Worm (Caenorhabditis elegans) whole organism, L4 larva: ENCODE data around the gene inx-11.

ENCODE experiments used
- R02D3.7 ChIP-seq: fragments of 150-350 bp; sonication (generic microtip); optimal IDR thresholded peaks from 3 replicates; lab custom pipeline; 2014; ENCODE audit warnings: missing biosample characterization, missing genetic modification characterization
- Y48G9A.11 ChIP-seq: fragments of 200-800 bp; sonication (Bioruptor generic); IDR thresholded peaks from 2 replicates; pipeline ENCODE4 v1.3.6; 2022; ENCODE audit warnings: missing genetic modification reagents, missing genetic modification characterization, missing compliant biosample characterization
- Y75B8A.6 ChIP-seq: fragments of 200-800 bp; sonication (Bioruptor generic); IDR thresholded peaks from 2 replicates; pipeline ENCODE4 v1.3.6; 2022; ENCODE audit warnings: missing genetic modification reagents, missing genetic modification characterization, missing compliant biosample characterization
- aha-1 ChIP-seq: fragments of 150-350 bp; peaks from one replicate; lab custom pipeline; 2014; ENCODE audit warnings: missing biosample characterization, missing genetic modification characterization
- daf-12 ChIP-seq: fragments of 150-350 bp; optimal IDR thresholded peaks from 2 replicates; lab custom pipeline; 2014; ENCODE audit warnings: missing biosample characterization, missing genetic modification reagents, missing genetic modification characterization
- egl-43 ChIP-seq: fragments of 200-800 bp; sonication (Bioruptor generic); IDR thresholded peaks from 2 replicates; pipeline ENCODE4 v1.3.6; 2022; ENCODE audit warnings: missing genetic modification reagents, missing genetic modification characterization, missing compliant biosample characterization
- hlh-30 ChIP-seq: sonication (generic microtip); optimal IDR thresholded peaks from 2 replicates; lab custom pipeline; 2017; ENCODE audit warnings: antibody characterized with exemption, mild to moderate bottlenecking, missing genetic modification characterization, missing compliant biosample characterization; ENCODE audit not compliant: insufficient read depth
- lir-3 ChIP-seq: sonication (generic microtip); optimal IDR thresholded peaks from 2 replicates; lab custom pipeline; 2016; ENCODE audit warnings: mild to moderate bottlenecking, missing genetic modification characterization, missing compliant biosample characterization
- nhr-6 ChIP-seq: fragments of 150-350 bp; optimal IDR thresholded peaks from 2 replicates; lab custom pipeline; 2014; ENCODE audit warnings: missing biosample characterization, missing genetic modification characterization
- skn-1 ChIP-seq: fragments of 150-350 bp; optimal IDR thresholded peaks from 2 replicates; lab custom pipeline; 2014; ENCODE audit warnings: missing biosample characterization, missing genetic modification characterization
- snpc-4 ChIP-seq: fragments of 150-350 bp; optimal IDR thresholded peaks from 2 replicates; lab custom pipeline; 2014; ENCODE audit warnings: missing biosample characterization, missing genetic modification characterization
- unc-62 ChIP-seq, 3 experiments: fragments of 150-350 bp in 1 of 3; sonication (generic microtip); optimal IDR thresholded peaks in 2 of 3; peaks in 1 of 3; 1 replicate in 1 of 3; 2 replicates in 2 of 3; lab custom pipeline; 2014 to 2017; ENCODE audit warnings: missing biosample characterization in 3 of 3, missing genetic modification characterization in 3 of 3, missing genetic modification reagents in 3 of 3, missing genotype in 1 of 3
- ztf-11 ChIP-seq: fragments of 150-350 bp; optimal IDR thresholded peaks from 2 replicates; lab custom pipeline; 2014; ENCODE audit warnings: missing biosample characterization, missing genetic modification characterization

The inx-11 gene

DNA sequence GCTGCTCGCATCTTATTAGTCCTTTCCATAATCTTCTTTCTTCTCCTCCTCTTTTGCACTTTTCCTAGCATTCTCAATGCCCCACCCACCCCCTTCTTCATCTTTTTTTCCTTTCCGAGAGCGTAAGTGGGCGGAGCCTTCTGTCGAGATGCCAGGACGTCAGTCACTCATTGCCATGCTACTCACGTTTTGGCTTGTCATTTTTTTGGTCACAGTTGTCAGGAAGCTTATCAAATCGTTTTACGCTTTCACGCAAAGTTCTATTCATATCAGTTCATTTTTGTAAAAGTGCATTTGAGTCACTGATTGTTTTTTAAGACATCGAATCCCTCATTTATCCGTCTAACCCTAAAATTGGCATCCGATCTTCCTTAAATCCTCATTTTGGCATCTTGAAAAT is 53.0 kb downstream of the inx-11 start (continued):
- TF ChIP-seq R02D3.7 (tag; lab: Kevin White, UChicago) (no peak), snpc-4 (tag; lab: Kevin White, UChicago) (no peak), Y48G9A.11 (GFP tag; lab: Robert Waterston, UW) (no peak), hlh-30 (peak; percentile 3)

ce11 chrV:12540739-12541138 is 53.7 kb downstream of the inx-11 start, which contains the start of gene F45D3.2:
Gene F45D3.2, plus strand, starts transcription at chrV:12541039.
- TF ChIP-seq daf-12 (tag; lab: Kevin White, UChicago) (no peak), ztf-11 (tag; lab: Kevin White, UChicago) (no peak), nhr-6 (tag; lab: Kevin White, UChicago) (no peak), aha-1 (tag; lab: Kevin White, UChicago) (peak; percentile 29), lir-3 (no peak), skn-1 (no peak), Y75B8A.6 (GFP tag; lab: Robert Waterston, UW) (no peak)

- TF ChIP-seq unc-62 (GFP tag; optimal IDR thresholded peaks at IDR 0.05 in 1 of 2; lab: Kevin White, UChicago) (peak in 1 of 2 experiments; percentile 98), unc-62 (tag; optimal IDR thresholded peaks at IDR 0.05; lab: Kevin White, UChicago) (no peak), egl-43 (no peak)
- TF ChIP-seq, all 104 proteins: peak for 1
Observed at ce11 chrV:12541207-12541606, 54.2 kb downstream of the inx-11 start.
